Worm (Caenorhabditis elegans): ENCODE measurements around the gene ZK930.7.

- TF ChIP-seq aly-2 (tag; optimal IDR thresholded peaks at IDR 0.05), result no peak
- no peak for TF ChIP-seq F13H6.1 (tag; optimal IDR thresholded peaks at IDR 0.05)
- TF ChIP-seq unc-62 (GFP tag; optimal IDR thresholded peaks at IDR 0.05), result no peak
- no peak for TF ChIP-seq ZK546.5 (tag; optimal IDR thresholded peaks at IDR 0.05)
Measured at ce11 chrII:11893323-11893722, 21.1 kb upstream of the ZK930.7 start, which contains the start of gene ZK930.2.
